Worm (Caenorhabditis elegans): ENCODE data around the gene F37B4.15.

DNA sequence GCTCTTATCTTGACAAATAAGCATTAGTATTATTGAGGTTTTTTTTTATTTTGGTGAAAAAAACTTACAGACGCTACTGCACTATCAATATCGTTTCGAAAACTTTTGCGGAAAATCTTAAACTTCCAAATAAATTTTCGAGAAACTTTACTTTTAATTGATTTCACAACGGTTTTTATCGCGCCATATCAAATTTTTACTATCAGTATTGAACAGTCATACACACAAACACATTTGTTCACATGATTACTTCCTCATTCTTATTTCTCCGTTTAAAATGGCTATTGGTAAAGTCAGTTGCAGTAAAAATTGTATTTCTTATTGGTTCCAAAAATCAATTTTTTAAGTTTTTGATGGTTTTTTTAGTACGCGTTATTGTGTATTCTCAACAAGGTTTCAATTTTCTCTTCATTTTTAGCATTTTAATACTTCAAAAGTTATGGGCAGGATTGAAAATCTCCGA lies 4.2 kb downstream of the F37B4.15 start, which contains the start of gene pals-32:
- TF ChIP-seq nhr-90 (tag; optimal IDR thresholded peaks at IDR 0.05) (no peak), nfyb-1 (GFP tag; IDR thresholded peaks at IDR 0.05) (no peak), him-1 (tag; optimal IDR thresholded peaks at IDR 0.05) (no peak), snpc-1.1 (tag; optimal IDR thresholded peaks at IDR 0.05; ENCODE audit: insufficient read depth) (no peak), let-526 (GFP tag; IDR thresholded peaks at IDR 0.05) (no peak), ceh-100 (GFP tag; IDR thresholded peaks at IDR 0.05) (no peak), F49E8.2 (tag; optimal IDR thresholded peaks at IDR 0.05; ENCODE audit: insufficient read depth) (no peak), hlh-12 (tag; optimal IDR thresholded peaks at IDR 0.05) (no peak), nhr-179 (tag; optimal IDR thresholded peaks at IDR 0.05) (no peak), sptf-2 (GFP tag; optimal IDR thresholded peaks at IDR 0.05) (no peak), C06A6.2 (GFP tag; conservative IDR thresholded peaks at IDR 0.05) (no peak), nfya-1 (tag; optimal IDR thresholded peaks at IDR 0.05; ENCODE audit: borderline replicate concordance, insufficient read depth) (no peak)

All from whole organism, young adult.